Worm (Caenorhabditis elegans): ENCODE measurements around the gene R07C3.3.
"Not testable (repeated sequence)": the region's sequence is repeated elsewhere in the genome, so short reads cannot be mapped to it uniquely, and the experiment has no call there.

The R07C3.3 gene

DNA sequence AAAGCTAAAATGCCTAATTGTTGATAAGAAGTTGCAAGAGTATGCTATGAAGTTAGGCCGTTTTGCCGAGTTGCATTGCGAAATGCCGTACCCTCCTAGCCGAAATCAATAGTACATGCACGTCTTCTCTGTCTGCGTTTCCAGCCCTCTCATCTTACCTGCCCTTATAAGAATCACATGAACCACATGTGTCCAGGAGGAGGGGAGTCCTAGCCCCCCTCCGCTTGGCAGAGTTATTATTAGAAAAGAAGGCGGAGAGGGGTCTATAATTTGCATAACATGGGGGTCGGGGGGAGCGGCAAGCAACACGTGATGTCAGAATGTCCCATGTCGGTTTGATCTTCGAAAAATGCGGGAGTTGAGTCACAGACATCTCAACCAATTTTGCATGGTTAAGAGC is 14.4 kb downstream of the R07C3.3 start:
- TF ChIP-seq zfh-2 (GFP tag; conservative IDR thresholded peaks at IDR 0.05) (0 out of 2 replicates have a peak, but pooled peaks have one; percentile 5), cebp-2 (GFP tag; IDR thresholded peaks at IDR 0.05) (no peak)

DNA sequence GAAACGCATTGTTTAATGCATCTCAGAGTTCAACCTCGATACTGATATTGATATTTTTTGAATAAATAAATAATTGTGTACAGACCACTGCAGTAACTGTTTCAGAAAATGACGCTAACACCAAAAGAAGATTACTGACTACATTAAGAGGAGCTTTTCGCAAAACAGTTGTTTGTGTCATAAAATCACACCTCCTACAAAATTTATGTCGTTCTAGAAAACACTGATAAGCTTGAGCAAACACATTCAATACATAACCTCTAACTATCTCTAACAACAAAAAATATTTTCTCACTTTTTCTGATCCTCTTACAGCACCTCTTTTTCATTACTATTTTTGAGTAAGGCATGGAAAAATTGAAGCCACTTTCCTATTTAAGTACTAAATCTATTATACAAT is 16.0 kb downstream of the R07C3.3 start, which contains the start of gene fbxc-7:
Gene fbxc-7, plus strand, starts transcription at position 301 of the 400 bp plus-strand sequence.
- TF ChIP-seq nfya-2 (GFP tag; IDR thresholded peaks at IDR 0.05); nhr-179 (tag; optimal IDR thresholded peaks at IDR 0.05); F39B2.1 (GFP tag; IDR thresholded peaks at IDR 0.05): not testable (repeated sequence)

DNA sequence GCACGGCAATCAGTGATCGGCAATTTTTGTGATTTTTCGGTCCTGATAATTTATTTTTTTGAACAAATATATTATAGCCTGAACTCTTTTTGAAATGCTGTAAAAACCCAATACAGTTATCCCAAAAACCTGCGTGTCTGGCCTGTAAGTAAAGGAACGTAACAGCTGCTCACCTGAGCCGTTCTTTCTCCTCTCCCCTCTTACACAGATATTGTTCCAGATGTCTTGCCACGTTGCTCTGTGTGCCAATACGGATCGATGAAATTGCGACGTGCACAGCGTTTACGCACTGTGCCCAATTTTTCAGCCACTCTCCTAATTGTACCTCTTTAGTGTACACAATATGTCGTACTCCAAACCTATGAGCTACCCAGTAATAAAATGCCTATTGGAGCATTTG is 20.0 kb downstream of the R07C3.3 start, which contains the start of gene sdz-4:
Gene sdz-4, plus strand, starts transcription at position 301 of the 400 bp plus-strand sequence.
- TF ChIP-seq zim-3 (tag; optimal IDR thresholded peaks at IDR 0.05) (no peak), mxl-1 (tag; optimal IDR thresholded peaks at IDR 0.05) (no peak), aptf-3 (GFP tag; IDR thresholded peaks at IDR 0.05) (no peak), F22D6.2 (tag; optimal IDR thresholded peaks at IDR 0.05) (no peak), egl-44 (GFP tag; IDR thresholded peaks at IDR 0.05) (no peak), ccch-3 (GFP tag; optimal IDR thresholded peaks at IDR 0.05) (no peak), B0261.1 (tag; optimal IDR thresholded peaks at IDR 0.05) (no peak)

DNA sequence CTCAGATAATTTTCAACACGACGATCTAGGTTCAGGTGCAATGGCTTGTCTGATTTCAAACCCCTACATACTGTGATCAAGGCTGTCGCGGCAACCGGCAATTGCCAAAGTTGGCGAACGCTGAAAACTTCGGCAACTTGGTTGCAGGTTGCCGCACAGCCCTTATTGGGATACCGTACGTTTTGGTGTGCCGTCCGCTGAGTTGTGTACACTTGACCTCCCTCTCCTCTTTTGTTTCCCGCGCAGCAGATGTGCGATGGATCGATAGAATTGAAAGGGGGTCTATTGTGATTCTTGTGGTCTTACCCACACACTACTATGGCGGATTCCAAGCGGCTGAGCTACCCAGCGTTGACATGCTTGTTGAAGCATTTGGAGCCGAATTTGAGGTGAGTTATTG is 21.6 kb downstream of the R07C3.3 start, which contains the start of the genes C32B5.18 and C32B5.7:
Gene C32B5.18, plus strand, starts transcription at position 301 of the 400 bp plus-strand sequence.
Gene C32B5.7, plus strand, starts transcription at position 311 of the 400 bp plus-strand sequence.
- TF ChIP-seq ztf-3 (GFP tag; optimal IDR thresholded peaks at IDR 0.05) = no peak
- TF ChIP-seq madf-3 (GFP tag; IDR thresholded peaks at IDR 0.05) = 0 out of 2 replicates have a peak, but pooled peaks have one; percentile 36
- TF ChIP-seq egl-18 (GFP tag; IDR thresholded peaks at IDR 0.05) = 0 out of 2 replicates have a peak, but pooled peaks have one; percentile 29

DNA sequence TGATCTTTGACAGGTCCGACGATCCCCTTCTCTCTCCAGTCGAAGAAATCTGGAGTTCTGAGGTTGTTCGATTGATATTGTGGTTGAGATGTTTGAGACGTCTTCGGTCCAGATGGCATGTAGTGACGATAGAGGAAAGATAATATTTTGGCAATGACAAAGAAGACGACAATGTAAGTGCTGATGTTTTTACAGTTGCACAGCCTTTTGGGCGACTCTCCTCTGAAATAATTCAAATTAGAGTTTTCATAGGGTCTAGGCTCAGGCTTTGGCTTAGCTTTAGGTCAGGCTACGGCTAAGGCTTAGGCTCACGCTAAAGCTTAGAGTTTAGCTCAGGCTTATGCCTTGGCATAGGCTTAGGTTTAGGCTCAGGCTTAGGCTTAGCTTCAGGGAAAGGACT is 23.3 kb downstream of the R07C3.3 start, which contains the start of gene C32B5.13:
Gene C32B5.13, minus strand, starts transcription at position 101 of the 400 bp plus-strand sequence.
- no peak for TF ChIP-seq madf-8 (GFP tag; conservative IDR thresholded peaks at IDR 0.05)
- TF ChIP-seq lin-26 (GFP tag; IDR thresholded peaks at IDR 0.05) = 0 out of 2 replicates have a peak, but pooled peaks have one; percentile 24

DNA sequence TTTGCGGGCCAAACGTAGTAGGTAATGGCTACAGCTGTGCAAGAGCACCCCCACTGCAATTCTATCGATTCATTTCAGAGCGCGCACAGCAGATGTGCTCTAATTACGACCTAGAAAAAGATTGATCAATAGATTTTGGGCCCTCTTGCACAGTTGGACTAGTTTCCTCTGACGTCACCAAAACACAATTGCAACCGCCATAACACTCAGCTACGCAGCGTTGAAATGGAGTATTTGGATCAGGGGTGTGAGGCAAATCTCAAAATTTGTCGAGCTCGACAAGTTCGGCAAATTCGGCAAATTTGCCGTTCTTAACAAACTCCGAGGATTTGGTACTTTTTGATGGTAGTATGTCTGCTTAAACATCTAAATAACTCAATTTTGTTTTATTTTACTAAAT is 28.3 kb downstream of the R07C3.3 start, which contains the start of gene fbxc-18:
Gene fbxc-18, minus strand, starts transcription at position 101 of the 400 bp plus-strand sequence.
- not testable (repeated sequence) for TF ChIP-seq hlh-12 (tag; optimal IDR thresholded peaks at IDR 0.05); akir-1 (GFP tag; optimal IDR thresholded peaks at IDR 0.05); hsf-1 (GFP tag; IDR thresholded peaks at IDR 0.05)

DNA sequence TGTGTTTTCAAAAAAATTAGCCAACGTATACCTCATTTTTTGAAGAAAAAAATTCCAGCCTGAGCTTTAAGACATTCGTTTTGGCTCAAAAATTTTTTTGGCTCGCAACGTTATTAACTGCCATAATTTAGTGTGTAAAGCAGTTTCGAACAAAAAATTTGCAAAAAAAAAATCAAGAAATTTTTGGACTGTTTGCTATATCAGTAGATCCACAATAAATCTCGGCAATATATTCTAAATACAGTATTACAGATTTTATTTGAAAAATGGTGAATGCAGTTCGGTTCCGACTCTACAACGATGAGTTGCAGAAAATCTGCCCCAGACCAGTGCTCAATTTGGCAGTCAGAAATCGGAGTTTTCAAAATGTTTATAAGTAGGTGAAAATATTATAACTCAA is 29.5 kb downstream of the R07C3.3 start, which contains the start of gene C32B5.6:
Gene C32B5.6, plus strand, starts transcription at position 301 of the 400 bp plus-strand sequence.
- not testable (repeated sequence) for TF ChIP-seq snpc-1.1 (tag; optimal IDR thresholded peaks at IDR 0.05; ENCODE audit: insufficient read depth); him-1 (tag; optimal IDR thresholded peaks at IDR 0.05); repo-1 (tag; optimal IDR thresholded peaks at IDR 0.05)

DNA sequence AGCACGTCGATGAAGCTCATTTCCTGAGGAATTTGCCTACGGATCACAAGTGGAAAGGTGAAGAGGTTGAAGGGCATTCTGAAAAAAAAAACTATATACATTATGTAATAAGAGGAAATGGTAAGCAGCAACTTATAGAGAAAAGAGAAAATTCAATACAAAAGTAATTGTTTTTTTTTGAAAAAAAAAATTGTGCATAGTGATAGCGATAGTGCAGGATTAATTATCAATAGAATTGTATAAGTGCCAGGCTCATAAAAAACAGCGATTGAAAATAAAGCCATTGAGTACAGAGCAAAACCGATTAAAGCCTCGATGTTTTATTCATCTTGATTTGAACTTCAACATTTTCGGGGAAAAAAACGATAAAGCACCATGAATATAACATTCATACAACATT is 34.2 kb downstream of the R07C3.3 start, which contains the start of gene C32B5.15:
Gene C32B5.15, minus strand, starts transcription at position 101 of the 400 bp plus-strand sequence.
- TF ChIP-seq B0035.1 (tag; optimal IDR thresholded peaks at IDR 0.05) = no peak

Measured in whole organism, young adult.